Worm (Caenorhabditis elegans) whole organism, L4 larva: ENCODE results near the gene mrck-1.

ENCODE experiments used
- F10B5.3 ChIP-seq: sonication (generic microtip); optimal IDR thresholded peaks from 2 replicates; lab custom pipeline; 2016; ENCODE audit warnings: mild to moderate bottlenecking, missing genetic modification characterization, missing compliant biosample characterization
- F37D6.2 ChIP-seq: sonication (generic microtip); optimal IDR thresholded peaks from 2 replicates; lab custom pipeline; 2016; ENCODE audit warnings: mild to moderate bottlenecking, missing genetic modification characterization, missing compliant biosample characterization
- R02D3.7 ChIP-seq: fragments of 150-350 bp; sonication (generic microtip); optimal IDR thresholded peaks from 3 replicates; lab custom pipeline; 2014; ENCODE audit warnings: missing biosample characterization, missing genetic modification characterization
- Y105C5A.15 ChIP-seq: fragments of 200-800 bp; sonication (Bioruptor generic); IDR thresholded peaks from 2 replicates; pipeline ENCODE4 v1.3.6; 2022; ENCODE audit warnings: missing genetic modification characterization, missing compliant biosample characterization
- Y48G9A.11 ChIP-seq: fragments of 200-800 bp; sonication (Bioruptor generic); IDR thresholded peaks from 2 replicates; pipeline ENCODE4 v1.3.6; 2022; ENCODE audit warnings: missing genetic modification reagents, missing genetic modification characterization, missing compliant biosample characterization
- Y75B8A.6 ChIP-seq: fragments of 200-800 bp; sonication (Bioruptor generic); IDR thresholded peaks from 2 replicates; pipeline ENCODE4 v1.3.6; 2022; ENCODE audit warnings: missing genetic modification reagents, missing genetic modification characterization, missing compliant biosample characterization
- ZK337.2 ChIP-seq: fragments of 200-800 bp; sonication (Bioruptor generic); IDR thresholded peaks from 2 replicates; pipeline ENCODE4 v1.3.6; 2022; ENCODE audit warnings: missing genetic modification reagents, missing genetic modification characterization, missing compliant biosample characterization
- aly-2 ChIP-seq: sonication (generic microtip); optimal IDR thresholded peaks from 2 replicates; lab custom pipeline; 2018; ENCODE audit warnings: missing biosample characterization, missing genetic modification characterization
- arid-1 ChIP-seq: fragments of 200-800 bp; sonication (Bioruptor generic); conservative IDR thresholded peaks from 2 replicates; pipeline ENCODE4 v1.3.6; 2022; ENCODE audit warnings: missing genetic modification reagents, missing genetic modification characterization, missing compliant biosample characterization
- attf-4 ChIP-seq: sonication (generic microtip); optimal IDR thresholded peaks from 3 replicates; lab custom pipeline; 2017; ENCODE audit warnings: missing biosample characterization, missing genetic modification characterization
- ceh-62 ChIP-seq: sonication (generic microtip); optimal IDR thresholded peaks from 2 replicates; lab custom pipeline; 2017; ENCODE audit warnings: missing biosample characterization, missing genetic modification characterization
- ceh-82 ChIP-seq: sonication (generic microtip); optimal IDR thresholded peaks from 2 replicates; lab custom pipeline; 2017; ENCODE audit warnings: missing biosample characterization, missing genetic modification characterization
- ces-1 ChIP-seq: fragments of 150-350 bp; sonication (generic microtip); optimal IDR thresholded peaks from 4 replicates; lab custom pipeline; 2014; ENCODE audit warnings: missing biosample characterization, missing genetic modification reagents, missing genetic modification characterization
- cey-2 ChIP-seq: sonication (generic microtip); optimal IDR thresholded peaks from 3 replicates; lab custom pipeline; 2017; ENCODE audit warnings: missing genetic modification characterization, mild to moderate bottlenecking, missing compliant biosample characterization, antibody characterized with exemption, borderline replicate concordance; ENCODE audit not compliant: insufficient read depth
- ctbp-1 ChIP-seq: fragments of 200-800 bp; sonication (Bioruptor generic); IDR thresholded peaks from 2 replicates; pipeline ENCODE4 v1.3.6; 2022; ENCODE audit warnings: missing genetic modification reagents, missing genetic modification characterization, missing compliant biosample characterization
- daf-12 ChIP-seq: fragments of 150-350 bp; optimal IDR thresholded peaks from 2 replicates; lab custom pipeline; 2014; ENCODE audit warnings: missing biosample characterization, missing genetic modification reagents, missing genetic modification characterization
- daf-16 ChIP-seq, 3 experiments: sonication (generic microtip); optimal IDR thresholded peaks; 2 replicates each; lab custom pipeline; 2016 to 2017; ENCODE audit warnings: missing genetic modification characterization in 3 of 3, missing genetic modification reagents in 3 of 3, mild to moderate bottlenecking in 2 of 3, missing compliant biosample characterization in 2 of 3, missing biosample characterization in 1 of 3, moderate library complexity in 1 of 3
- dmd-6 ChIP-seq: fragments of 200-800 bp; sonication (Bioruptor generic); IDR thresholded peaks from 2 replicates; pipeline ENCODE4 v1.3.6; 2022; ENCODE audit warnings: missing genetic modification reagents, missing genetic modification characterization, missing compliant biosample characterization
- dmd-8 ChIP-seq: fragments of 200-800 bp; sonication (Bioruptor generic); IDR thresholded peaks from 2 replicates; pipeline ENCODE4 v1.3.6; 2022; ENCODE audit warnings: missing genetic modification characterization, missing compliant biosample characterization
- egl-27 ChIP-seq: sonication (generic microtip); optimal IDR thresholded peaks from 3 replicates; lab custom pipeline; 2017; ENCODE audit warnings: missing biosample characterization, missing genetic modification reagents, missing genetic modification characterization
- fkh-10 ChIP-seq: fragments of 150-350 bp; optimal IDR thresholded peaks from 2 replicates; lab custom pipeline; 2014; ENCODE audit warnings: missing biosample characterization, missing genetic modification reagents, missing genetic modification characterization
- hif-1 ChIP-seq, 2 experiments: sonication (generic microtip); optimal IDR thresholded peaks; 2 replicates each; lab custom pipeline; 2016 to 2017; ENCODE audit warnings: missing compliant biosample characterization in 2 of 2, missing genetic modification characterization in 2 of 2, missing genetic modification reagents in 2 of 2, missing genotype in 2 of 2, mild to moderate bottlenecking in 1 of 2
- lin-13 ChIP-seq: fragments of 150-350 bp; optimal IDR thresholded peaks from 2 replicates; lab custom pipeline; 2014; ENCODE audit warnings: missing biosample characterization, missing genetic modification reagents, missing genetic modification characterization
- lin-38 ChIP-seq: fragments of 200-800 bp; sonication (Bioruptor generic); IDR thresholded peaks from 2 replicates; pipeline ENCODE4 v1.3.6; 2022; ENCODE audit warnings: missing genetic modification reagents, missing genetic modification characterization, missing compliant biosample characterization
- lin-39 ChIP-seq: fragments of 150-350 bp; optimal IDR thresholded peaks from 2 replicates; lab custom pipeline; 2014; ENCODE audit warnings: missing biosample characterization, missing genetic modification reagents, missing genetic modification characterization
- lir-3 ChIP-seq: sonication (generic microtip); optimal IDR thresholded peaks from 2 replicates; lab custom pipeline; 2016; ENCODE audit warnings: mild to moderate bottlenecking, missing genetic modification characterization, missing compliant biosample characterization
- madf-5 ChIP-seq, 2 experiments: fragments of 200-800 bp; sonication (Bioruptor generic); IDR thresholded peaks; 2 replicates each; pipeline ENCODE4 v1.3.6; 2022; ENCODE audit warnings: missing compliant biosample characterization in 2 of 2, missing genetic modification characterization in 2 of 2
- mdl-1 ChIP-seq, 2 experiments: fragments of 150-350 bp in 1 of 2; sonication (generic microtip) in 1 of 2; optimal IDR thresholded peaks; 2 replicates each; lab custom pipeline; 2014 to 2017; ENCODE audit warnings: missing biosample characterization in 2 of 2, missing genetic modification characterization in 2 of 2
- mes-2 ChIP-seq: sonication (generic microtip); optimal IDR thresholded peaks from 2 replicates; lab custom pipeline; 2016; ENCODE audit warnings: missing genotype, mild to moderate bottlenecking, missing genetic modification characterization, missing compliant biosample characterization; ENCODE audit not compliant: poor library complexity, severe bottlenecking
- nhr-10 ChIP-seq: fragments of 150-350 bp; optimal IDR thresholded peaks from 2 replicates; lab custom pipeline; 2014; ENCODE audit warnings: missing biosample characterization, missing genetic modification characterization
- nhr-102 ChIP-seq: sonication (generic microtip); optimal IDR thresholded peaks from 2 replicates; lab custom pipeline; 2016; ENCODE audit warnings: mild to moderate bottlenecking, missing genetic modification characterization, moderate library complexity, missing compliant biosample characterization
- nhr-111 ChIP-seq: fragments of 200-800 bp; sonication (Bioruptor generic); optimal IDR thresholded peaks from 2 replicates; lab custom pipeline; 2018; ENCODE audit warnings: mild to moderate bottlenecking, missing genetic modification characterization, missing compliant biosample characterization
- nhr-25 ChIP-seq: sonication (generic microtip); optimal IDR thresholded peaks from 2 replicates; lab custom pipeline; 2017; ENCODE audit warnings: missing genetic modification characterization, mild to moderate bottlenecking, missing compliant biosample characterization, antibody characterized with exemption, moderate library complexity, borderline replicate concordance; ENCODE audit not compliant: insufficient read depth
- nhr-41 ChIP-seq: fragments of 200-800 bp; sonication (Bioruptor generic); IDR thresholded peaks from 2 replicates; pipeline ENCODE4 v1.3.6; 2022; ENCODE audit warnings: missing genetic modification reagents, missing genetic modification characterization, missing compliant biosample characterization
- nhr-42 ChIP-seq: fragments of 200-800 bp; sonication (Bioruptor generic); IDR thresholded peaks from 2 replicates; pipeline ENCODE4 v1.3.6; 2022; ENCODE audit warnings: missing genetic modification characterization, missing compliant biosample characterization
- nhr-48 ChIP-seq: sonication (generic microtip); optimal IDR thresholded peaks from 2 replicates; lab custom pipeline; 2016; ENCODE audit warnings: mild to moderate bottlenecking, missing genetic modification characterization, missing compliant biosample characterization
- nhr-6 ChIP-seq: fragments of 150-350 bp; optimal IDR thresholded peaks from 2 replicates; lab custom pipeline; 2014; ENCODE audit warnings: missing biosample characterization, missing genetic modification characterization
- rbr-2 ChIP-seq: sonication (generic microtip); optimal IDR thresholded peaks from 2 replicates; lab custom pipeline; 2016; ENCODE audit warnings: missing genotype, missing genetic modification characterization, missing compliant biosample characterization
- saeg-2 ChIP-seq: fragments of 200-800 bp; sonication (Bioruptor generic); IDR thresholded peaks from 2 replicates; pipeline ENCODE4 v1.3.6; 2022; ENCODE audit warnings: missing genetic modification reagents, missing genetic modification characterization, missing compliant biosample characterization
- sdz-12 ChIP-seq: fragments of 200-800 bp; sonication (Bioruptor generic); optimal IDR thresholded peaks from 2 replicates; lab custom pipeline; 2018; ENCODE audit warnings: mild to moderate bottlenecking, missing genetic modification characterization, missing compliant biosample characterization
- set-16 ChIP-seq: fragments of 200-800 bp; sonication (Bioruptor generic); IDR thresholded peaks from 2 replicates; pipeline ENCODE4 v1.3.6; 2022; ENCODE audit warnings: missing genetic modification reagents, missing genetic modification characterization, missing compliant biosample characterization
- snpc-1.2 ChIP-seq: fragments of 200-800 bp; sonication (Bioruptor generic); IDR thresholded peaks from 2 replicates; pipeline ENCODE4 v1.3.6; 2022; ENCODE audit warnings: missing genetic modification reagents, missing genetic modification characterization, missing compliant biosample characterization
- snpc-4 ChIP-seq: fragments of 150-350 bp; optimal IDR thresholded peaks from 2 replicates; lab custom pipeline; 2014; ENCODE audit warnings: missing biosample characterization, missing genetic modification characterization
- tra-1 ChIP-seq: fragments of 200-800 bp; sonication (Bioruptor generic); IDR thresholded peaks from 2 replicates; pipeline ENCODE4 v1.3.6; 2022; ENCODE audit warnings: missing genetic modification reagents, missing genetic modification characterization, missing compliant biosample characterization
- unc-39 ChIP-seq: sonication (generic microtip); optimal IDR thresholded peaks from 2 replicates; lab custom pipeline; 2017; ENCODE audit warnings: missing biosample characterization, missing genetic modification characterization
- unc-62 ChIP-seq, 3 experiments: fragments of 150-350 bp in 1 of 3; sonication (generic microtip); optimal IDR thresholded peaks in 2 of 3; peaks in 1 of 3; 1 replicate in 1 of 3; 2 replicates in 2 of 3; lab custom pipeline; 2014 to 2017; ENCODE audit warnings: missing biosample characterization in 3 of 3, missing genetic modification characterization in 3 of 3, missing genetic modification reagents in 3 of 3, missing genotype in 1 of 3
- zag-1 ChIP-seq: fragments of 150-350 bp; optimal IDR thresholded peaks from 2 replicates; lab custom pipeline; 2014; ENCODE audit warnings: missing biosample characterization, missing genetic modification characterization
- zfp-3 ChIP-seq: fragments of 200-800 bp; sonication (Bioruptor generic); conservative IDR thresholded peaks from 2 replicates; pipeline ENCODE4 v1.3.6; 2022; ENCODE audit warnings: missing genetic modification reagents, missing genetic modification characterization, missing compliant biosample characterization
- zip-2 ChIP-seq: fragments of 150-350 bp; optimal IDR thresholded peaks from 2 replicates; lab custom pipeline; 2014; ENCODE audit warnings: missing biosample characterization, missing genetic modification characterization
- ztf-11 ChIP-seq: fragments of 150-350 bp; optimal IDR thresholded peaks from 2 replicates; lab custom pipeline; 2014; ENCODE audit warnings: missing biosample characterization, missing genetic modification characterization
- ztf-7 ChIP-seq: fragments of 150-350 bp; optimal IDR thresholded peaks from 2 replicates; lab custom pipeline; 2014; ENCODE audit warnings: missing biosample characterization, missing genetic modification characterization

Gene mrck-1

ce11 chrV:6239855-6240254 is 27.2 kb downstream of the mrck-1 start (continued):
- TF ChIP-seq zag-1 (no peak), fkh-10 (GFP tag; lab: Kevin White, UChicago) (no peak), zfp-3 (GFP tag; lab: Robert Waterston, UW) (no peak), unc-39 (tag; lab: Kevin White, UChicago) (no peak), saeg-2 (GFP tag; lab: Robert Waterston, UW) (no peak), nhr-41 (no peak), ctbp-1 (no peak), snpc-1.2 (GFP tag; lab: Robert Waterston, UW) (no peak), sdz-12 (GFP tag; lab: Kevin White, UChicago) (no peak), mdl-1 (tag; optimal IDR thresholded peaks at IDR 0.05; lab: Kevin White, UChicago) (peak; percentile 62 to 86), ztf-11 (tag; lab: Kevin White, UChicago) (no peak), cey-2 (tag; lab: Kevin White, UChicago) (peak; percentile 0), hif-1 (tag; optimal IDR thresholded peaks at IDR 0.05; lab: Kevin White, UChicago) (peak in 1 of 2 experiments; percentile 32), ceh-82 (no peak), unc-62 (GFP tag; optimal IDR thresholded peaks at IDR 0.05 in 1 of 2; lab: Kevin White, UChicago) (peak in 1 of 2 experiments; percentile 45), unc-62 (tag; optimal IDR thresholded peaks at IDR 0.05; lab: Kevin White, UChicago) (no peak), F10B5.3 (no peak), lin-39 (tag; lab: Kevin White, UChicago) (no peak), nhr-48 (tag; lab: Kevin White, UChicago) (peak; percentile 98), lir-3 (tag; lab: Kevin White, UChicago) (no peak), snpc-4 (tag; lab: Kevin White, UChicago) (no peak), mes-2 (peak; percentile 15), arid-1 (no peak), ceh-62 (tag; lab: Kevin White, UChicago) (no peak), lin-13 (no peak), daf-12 (tag; lab: Kevin White, UChicago) (no peak), daf-16 (GFP tag; optimal IDR thresholded peaks at IDR 0.05; lab: Kevin White, UChicago) (no peak), daf-16 (tag; optimal IDR thresholded peaks at IDR 0.05; lab: Kevin White, UChicago) (peak; percentile 3), Y75B8A.6 (GFP tag; lab: Robert Waterston, UW) (no peak), nhr-10 (tag; lab: Kevin White, UChicago) (peak; percentile 54), madf-5 (GFP tag; IDR thresholded peaks at IDR 0.05; lab: Robert Waterston, UW) (no peak), set-16 (GFP tag; lab: Robert Waterston, UW) (no peak), attf-4 (no peak), dmd-6 (peak; percentile 95), rbr-2 (tag; lab: Kevin White, UChicago) (no peak), egl-27 (tag; lab: Kevin White, UChicago) (no peak), F37D6.2 (tag; lab: Kevin White, UChicago) (no peak), lin-38 (GFP tag; lab: Robert Waterston, UW) (no peak), Y105C5A.15 (no peak), ztf-7 (tag; lab: Kevin White, UChicago) (no peak), ces-1 (GFP tag; lab: Kevin White, UChicago) (no peak), dmd-8 (GFP tag; lab: Robert Waterston, UW) (no peak), nhr-25 (tag; lab: Kevin White, UChicago) (no peak), aly-2 (tag; lab: Kevin White, UChicago) (no peak), Y48G9A.11 (GFP tag; lab: Robert Waterston, UW) (no peak), nhr-42 (no peak), nhr-6 (tag; lab: Kevin White, UChicago) (no peak), nhr-102 (tag; lab: Kevin White, UChicago) (no peak), nhr-111 (GFP tag; lab: Kevin White, UChicago) (no peak), tra-1 (GFP tag; lab: Robert Waterston, UW) (no peak; the same call in 1 of the 2 replicates), R02D3.7 (tag; lab: Kevin White, UChicago) (no peak), zip-2 (tag; lab: Kevin White, UChicago) (no peak), ZK337.2 (no peak)
